Worm (Caenorhabditis elegans): ENCODE results near the gene amdh-1.

DNA sequence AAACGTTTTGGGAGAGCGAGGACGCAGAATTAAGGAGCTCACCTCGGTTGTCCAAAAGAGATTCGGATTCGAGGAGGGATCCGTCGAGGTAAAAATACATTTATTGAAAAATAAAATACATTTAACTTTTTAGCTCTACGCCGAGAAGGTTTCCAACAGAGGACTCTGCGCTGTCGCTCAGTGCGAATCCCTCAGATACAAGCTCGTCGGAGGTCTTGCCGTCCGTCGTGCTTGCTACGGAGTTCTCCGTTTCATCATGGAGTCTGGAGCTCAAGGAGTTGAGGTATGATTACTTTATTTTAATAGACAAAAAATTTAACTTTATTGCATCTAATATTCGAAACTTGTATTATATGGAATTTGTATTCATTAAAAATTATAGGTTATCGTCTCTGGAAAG lies 44.6 kb upstream of the amdh-1 start:
- no peak for TF ChIP-seq nhr-67 (tag; optimal IDR thresholded peaks at IDR 0.05)
- TF ChIP-seq ama-1 (optimal IDR thresholded peaks at IDR 0.05) = no peak
- TF ChIP-seq nhr-76 (tag; optimal IDR thresholded peaks at IDR 0.05) = no peak
